In genomic region chrIV:4530170-4530569, ce11 we compare ENCODE assay signal across 1 worm cellular context.
TF ChIP-seq lines count a peak whose summit lies in the region.

Gene ZK185.3, minus strand, starts transcription at chrIV:4530432.

TF ChIP-seq in whole organism, L1 larva, 84 proteins besides CTCF, POLR2A, EP300 and RAD21 (continued from another document):
- no peak for TF ChIP-seq nhr-76 (tag; optimal IDR thresholded peaks at IDR 0.05; lab: Kevin White, UChicago)
